Fruit fly (Drosophila melanogaster) whole organism, prepupa: Measurements from ENCODE around the gene KaiR1D.

Experiments used
- Blimp-1 ChIP-seq: fragments of 200-800 bp; sonication (Bioruptor generic); optimal IDR thresholded peaks from 3 replicates; lab custom pipeline; 2017; ENCODE audit warnings: missing biosample characterization, missing genetic modification characterization, mild to moderate bottlenecking, moderate library complexity, missing genetic modification reagents
- CG10631 ChIP-seq: fragments of 200-800 bp; sonication (Bioruptor generic); optimal IDR thresholded peaks from 2 replicates; lab custom pipeline; 2016; ENCODE audit warnings: missing biosample characterization, missing genetic modification characterization
- CG10669 ChIP-seq: fragments of 200-800 bp; sonication (Bioruptor generic); optimal IDR thresholded peaks from 3 replicates; lab custom pipeline; 2018; ENCODE audit warnings: missing biosample characterization, mild to moderate bottlenecking, missing genetic modification characterization, moderate library complexity
- CG11294 ChIP-seq: fragments of 200-800 bp; sonication (Bioruptor generic); IDR thresholded peaks from 2 replicates; pipeline ENCODE4 v1.3.6; 2022; ENCODE audit warnings: missing biosample characterization, missing genetic modification characterization
- CG15336 ChIP-seq: fragments of 200-800 bp; sonication (Bioruptor generic); IDR thresholded peaks from 2 replicates; pipeline ENCODE4 v1.3.6; 2022; ENCODE audit warnings: missing biosample characterization, missing genetic modification characterization
- CG3032 ChIP-seq: fragments of 200-800 bp; optimal IDR thresholded peaks from 2 replicates; lab custom pipeline; 2019; ENCODE audit warnings: missing biosample characterization, mild to moderate bottlenecking, missing genetic modification characterization, moderate library complexity
- CG31627 ChIP-seq: fragments of 200-800 bp; sonication (Bioruptor generic); optimal IDR thresholded peaks from 3 replicates; lab custom pipeline; 2016; ENCODE audit warnings: missing biosample characterization, missing genetic modification characterization
- CG32006 ChIP-seq: fragments of 200-800 bp; sonication (Bioruptor generic); optimal IDR thresholded peaks from 3 replicates; lab custom pipeline; 2017; ENCODE audit warnings: missing biosample characterization, mild to moderate bottlenecking, missing genetic modification characterization
- CG4318 ChIP-seq: fragments of 200-800 bp; sonication (Bioruptor generic); optimal IDR thresholded peaks from 3 replicates; lab custom pipeline; 2017; ENCODE audit warnings: missing biosample characterization, mild to moderate bottlenecking, missing genetic modification characterization
- CG6163 ChIP-seq: fragments of 200-800 bp; sonication (Bioruptor generic); IDR thresholded peaks from 3 replicates; pipeline ENCODE4 v1.3.6; 2022; ENCODE audit warnings: missing biosample characterization, missing genetic modification characterization
- CG6276 ChIP-seq: fragments of 200-800 bp; sonication (Bioruptor generic); optimal IDR thresholded peaks from 2 replicates; lab custom pipeline; 2017; ENCODE audit warnings: missing biosample characterization, mild to moderate bottlenecking, missing genetic modification characterization
- CG6792 ChIP-seq: fragments of 200-800 bp; sonication (Bioruptor generic); optimal IDR thresholded peaks from 3 replicates; lab custom pipeline; 2016; ENCODE audit warnings: missing biosample characterization, missing genetic modification characterization
- CG6808 ChIP-seq: fragments of 200-800 bp; sonication (Bioruptor generic); optimal IDR thresholded peaks from 3 replicates; lab custom pipeline; 2017; ENCODE audit warnings: missing biosample characterization, missing genetic modification characterization, mild to moderate bottlenecking, moderate library complexity, missing genetic modification reagents
- CG6854 ChIP-seq: fragments of 200-800 bp; sonication (Bioruptor generic); optimal IDR thresholded peaks from 2 replicates; lab custom pipeline; 2017; ENCODE audit warnings: missing biosample characterization, mild to moderate bottlenecking, missing genetic modification characterization
- CG8632 ChIP-seq: fragments of 200-800 bp; sonication (Bioruptor generic); optimal IDR thresholded peaks from 3 replicates; lab custom pipeline; 2016; ENCODE audit warnings: missing biosample characterization, missing genetic modification characterization
- Eip78C ChIP-seq: fragments of 200-800 bp; sonication (Bioruptor generic); peaks from one replicate; lab custom pipeline; 2016; ENCODE audit warnings: missing biosample characterization, missing genetic modification characterization
- Ets96B ChIP-seq: fragments of 200-800 bp; optimal IDR thresholded peaks from 2 replicates; lab custom pipeline; 2019; ENCODE audit warnings: missing biosample characterization, mild to moderate bottlenecking, missing genetic modification characterization, moderate library complexity
- Hr38 ChIP-seq: sonication (Bioruptor generic); optimal IDR thresholded peaks from 2 replicates; lab custom pipeline; 2016; ENCODE audit warnings: missing biosample characterization, missing genetic modification characterization
- Hr39 ChIP-seq: fragments of 200-800 bp; sonication (Bioruptor generic); optimal IDR thresholded peaks from 2 replicates; lab custom pipeline; 2016; ENCODE audit warnings: missing biosample characterization, missing genetic modification characterization
- Smox ChIP-seq: fragments of 200-800 bp; sonication (Bioruptor generic); optimal IDR thresholded peaks from 3 replicates; lab custom pipeline; 2016; ENCODE audit warnings: missing biosample characterization, missing genetic modification characterization
- Sox102F ChIP-seq: fragments of 200-800 bp; sonication (Bioruptor generic); optimal IDR thresholded peaks from 2 replicates; lab custom pipeline; 2016; ENCODE audit warnings: missing biosample characterization, mild to moderate bottlenecking, missing genetic modification characterization
- Sox15 ChIP-seq: fragments of 200-800 bp; sonication (Bioruptor generic); optimal IDR thresholded peaks from 3 replicates; lab custom pipeline; 2016; ENCODE audit warnings: missing biosample characterization, missing genetic modification characterization
- dac ChIP-seq: fragments of 200-800 bp; sonication (Bioruptor generic); optimal IDR thresholded peaks from 2 replicates; lab custom pipeline; 2017; ENCODE audit warnings: missing biosample characterization, mild to moderate bottlenecking, missing genetic modification characterization
- esn ChIP-seq: fragments of 200-800 bp; sonication (Bioruptor generic); optimal IDR thresholded peaks from 2 replicates; lab custom pipeline; 2016; ENCODE audit warnings: missing biosample characterization, mild to moderate bottlenecking, missing genetic modification characterization, moderate library complexity
- fd59A ChIP-seq: fragments of 200-800 bp; sonication (Bioruptor generic); optimal IDR thresholded peaks from 2 replicates; lab custom pipeline; 2017; ENCODE audit warnings: missing biosample characterization, mild to moderate bottlenecking, missing genetic modification characterization, missing genetic modification reagents
- fd85E ChIP-seq: fragments of 200-800 bp; sonication (Bioruptor generic); optimal IDR thresholded peaks from 3 replicates; lab custom pipeline; 2016; ENCODE audit warnings: missing biosample characterization, missing genetic modification characterization
- lz ChIP-seq: fragments of 200-800 bp; sonication (Bioruptor generic); optimal IDR thresholded peaks from 3 replicates; lab custom pipeline; 2016; ENCODE audit warnings: missing biosample characterization, missing genetic modification characterization
- net ChIP-seq: fragments of 200-800 bp; sonication (Bioruptor generic); optimal IDR thresholded peaks from 3 replicates; lab custom pipeline; 2016; ENCODE audit warnings: missing biosample characterization, missing genetic modification characterization
- pdm3 ChIP-seq: fragments of 200-800 bp; sonication (Bioruptor generic); optimal IDR thresholded peaks from 3 replicates; lab custom pipeline; 2016; ENCODE audit warnings: missing biosample characterization, missing genetic modification characterization
- salr ChIP-seq, 2 experiments: fragments of 200-800 bp; sonication (Bioruptor generic); optimal IDR thresholded peaks; 3 replicates each; lab custom pipeline; 2016 to 2018; ENCODE audit warnings: missing biosample characterization in 2 of 2, missing genetic modification characterization in 2 of 2, mild to moderate bottlenecking in 1 of 2
- ss ChIP-seq, 2 experiments: fragments of 200-800 bp; sonication (Bioruptor generic); optimal IDR thresholded peaks; 2 replicates in 1 of 2; 3 replicates in 1 of 2; lab custom pipeline; 2017 to 2018; ENCODE audit warnings: mild to moderate bottlenecking in 2 of 2, missing biosample characterization in 2 of 2, missing genetic modification characterization in 2 of 2, moderate library complexity in 1 of 2
- svp ChIP-seq: fragments of 200-800 bp; sonication (Bioruptor generic); peaks from one replicate; lab custom pipeline; 2016; ENCODE audit warnings: missing biosample characterization, missing genetic modification characterization
- vri ChIP-seq: fragments of 200-800 bp; sonication (Bioruptor generic); optimal IDR thresholded peaks from 3 replicates; lab custom pipeline; 2016; ENCODE audit warnings: missing biosample characterization, mild to moderate bottlenecking, missing genetic modification characterization

The KaiR1D gene

dm6 chr3R:20850395-20851039 lies 15.5 kb downstream of the KaiR1D start, which contains the start of gene RpS30:
Gene RpS30, plus strand, starts transcription at chr3R:20850516.
- TF ChIP-seq CG3032 (peak; percentile 30), CG10669 (no peak), net (GFP tag; lab: Kevin White, UChicago) (no peak), dac (GFP tag; lab: Kevin White, UChicago) (no peak), pdm3 (GFP tag; lab: Kevin White, UChicago) (no peak), esn (peak; percentile 43), svp (GFP tag; lab: Kevin White, UChicago) (no peak), fd59A (GFP tag; lab: Kevin White, UChicago) (no peak), CG11294 (GFP tag; lab: Robert Waterston, UW) (no peak), CG31627 (GFP tag; lab: Kevin White, UChicago) (peak; percentile 11), Eip78C (GFP tag; lab: Kevin White, UChicago) (peak; percentile 18), Ets96B (no peak), Smox (GFP tag; lab: Kevin White, UChicago) (peak; percentile 0), CG6276 (no peak), lz (GFP tag; lab: Kevin White, UChicago) (peak; percentile 44), Blimp-1 (GFP tag; lab: Kevin White, UChicago) (no peak)

dm6 chr3R:20846768-20847167 lies 19.3 kb downstream of the KaiR1D start, which contains the start of gene CG15696:
Gene CG15696, plus strand, starts transcription at chr3R:20847068.
- TF ChIP-seq vri (no peak), salr (GFP tag; optimal IDR thresholded peaks at IDR 0.05; lab: Kevin White, UChicago) (no peak), Smox (GFP tag; lab: Kevin White, UChicago) (no peak), fd85E (GFP tag; lab: Kevin White, UChicago) (no peak), Eip78C (GFP tag; lab: Kevin White, UChicago) (no peak), CG8632 (GFP tag; lab: Kevin White, UChicago) (no peak), svp (GFP tag; lab: Kevin White, UChicago) (no peak), CG6276 (no peak), CG31627 (GFP tag; lab: Kevin White, UChicago) (no peak)

DNA sequence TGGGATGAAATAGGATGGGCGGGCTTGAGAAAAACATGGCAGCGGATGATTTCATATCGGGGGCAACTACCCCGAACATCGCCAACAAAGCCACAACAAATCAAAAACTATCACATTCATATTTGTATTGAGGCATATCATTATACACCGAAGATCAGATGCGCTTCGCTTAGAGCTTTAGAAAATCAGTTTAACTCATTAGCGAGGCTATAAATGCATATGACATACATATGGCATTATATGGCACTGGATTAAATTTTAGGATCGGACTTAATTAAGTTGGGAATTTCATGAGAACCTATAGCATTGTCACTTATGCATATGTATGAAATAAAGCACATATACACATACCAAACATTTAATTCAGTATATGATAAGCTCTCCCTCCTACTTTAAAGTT lies 19.7 kb downstream of the KaiR1D start:
- TF ChIP-seq lz (GFP tag; lab: Kevin White, UChicago) = no peak
- no peak for TF ChIP-seq CG6808 (GFP tag; lab: Kevin White, UChicago)
- no peak for TF ChIP-seq Hr39 (GFP tag; lab: Kevin White, UChicago)
- no peak for TF ChIP-seq esn
- no peak for TF ChIP-seq CG4318 (GFP tag; lab: Kevin White, UChicago)
- TF ChIP-seq CG6792 (GFP tag; lab: Kevin White, UChicago) = no peak
- TF ChIP-seq CG15336 = no peak
- TF ChIP-seq, all 60 proteins: peak for 0

dm6 chr3R:20845493-20845892 lies 20.5 kb downstream of the KaiR1D start:
- TF ChIP-seq CG31627 (GFP tag; lab: Kevin White, UChicago) (no peak), CG6163 (GFP tag; lab: Robert Waterston, UW) (no peak), CG6276 (no peak), CG4318 (GFP tag; lab: Kevin White, UChicago) (no peak), CG6792 (GFP tag; lab: Kevin White, UChicago) (no peak), ss (GFP tag; optimal IDR thresholded peaks at IDR 0.05; lab: Kevin White, UChicago) (no peak), Sox15 (GFP tag; lab: Kevin White, UChicago) (no peak), CG10669 (no peak), CG10631 (GFP tag; lab: Kevin White, UChicago) (no peak), Hr38 (no peak), CG6854 (no peak), net (GFP tag; lab: Kevin White, UChicago) (no peak), CG32006 (GFP tag; lab: Kevin White, UChicago) (no peak), Sox102F (GFP tag; lab: Kevin White, UChicago) (no peak), dac (GFP tag; lab: Kevin White, UChicago) (no peak)
